Worm (Caenorhabditis elegans) whole organism, late embryonic: ENCODE data around the gene ncs-7.
"Not testable (repeated sequence)": the region's sequence is repeated elsewhere in the genome, so short reads cannot be mapped to it uniquely, and the experiment has no call there.

Experiments used
- F13H6.1 ChIP-seq: sonication (generic microtip); optimal IDR thresholded peaks from 2 replicates; lab custom pipeline; 2016; ENCODE audit warnings: missing genetic modification characterization, missing compliant biosample characterization
- K02D7.2 ChIP-seq: sonication (generic microtip); optimal IDR thresholded peaks from 2 replicates; lab custom pipeline; 2017; ENCODE audit warnings: mild to moderate bottlenecking, missing genetic modification characterization, missing compliant biosample characterization
- T23F11.4 ChIP-seq: fragments of 200-800 bp; sonication (Bioruptor generic); optimal IDR thresholded peaks from 2 replicates; lab custom pipeline; 2018; ENCODE audit warnings: mild to moderate bottlenecking, missing genetic modification characterization, missing compliant biosample characterization
- ceh-22 ChIP-seq: sonication (generic microtip); optimal IDR thresholded peaks from 2 replicates; lab custom pipeline; 2017; ENCODE audit warnings: missing biosample characterization, missing genetic modification characterization
- ceh-24 ChIP-seq: sonication (generic microtip); optimal IDR thresholded peaks from 2 replicates; lab custom pipeline; 2016; ENCODE audit warnings: mild to moderate bottlenecking, missing genetic modification characterization, missing compliant biosample characterization
- ceh-34 ChIP-seq: sonication (generic microtip); optimal IDR thresholded peaks from 2 replicates; lab custom pipeline; 2016; ENCODE audit warnings: mild to moderate bottlenecking, missing genetic modification characterization, missing compliant biosample characterization
- ceh-6 ChIP-seq: fragments of 200-800 bp; sonication (Bioruptor generic); optimal IDR thresholded peaks from 2 replicates; lab custom pipeline; 2018; ENCODE audit warnings: mild to moderate bottlenecking, missing genetic modification characterization, missing compliant biosample characterization
- dmd-4 ChIP-seq: sonication (generic microtip); optimal IDR thresholded peaks from 2 replicates; lab custom pipeline; 2016; ENCODE audit warnings: borderline replicate concordance, missing genetic modification characterization, missing compliant biosample characterization
- dve-1 ChIP-seq: sonication (generic microtip); optimal IDR thresholded peaks from 2 replicates; lab custom pipeline; 2017; ENCODE audit warnings: antibody characterized with exemption, mild to moderate bottlenecking, missing genetic modification characterization, missing compliant biosample characterization
- elt-2 ChIP-seq: sonication (generic microtip); optimal IDR thresholded peaks from 2 replicates; lab custom pipeline; 2016; ENCODE audit warnings: missing genetic modification reagents, missing genetic modification characterization, missing compliant biosample characterization
- ets-4 ChIP-seq: sonication (generic microtip); optimal IDR thresholded peaks from 2 replicates; lab custom pipeline; 2016; ENCODE audit warnings: missing genetic modification characterization, missing compliant biosample characterization
- eyg-1 ChIP-seq: sonication (generic microtip); optimal IDR thresholded peaks from 2 replicates; lab custom pipeline; 2016; ENCODE audit warnings: missing genotype, missing genetic modification characterization, missing compliant biosample characterization
- fkh-6 ChIP-seq: sonication (generic microtip); optimal IDR thresholded peaks from 2 replicates; lab custom pipeline; 2016; ENCODE audit warnings: missing genetic modification characterization, missing compliant biosample characterization
- hlh-30 ChIP-seq: sonication (generic microtip); optimal IDR thresholded peaks from 2 replicates; lab custom pipeline; 2017; ENCODE audit warnings: antibody characterized with exemption, missing genetic modification characterization, missing compliant biosample characterization; ENCODE audit not compliant: insufficient read depth
- hlh-6 ChIP-seq: sonication (generic microtip); optimal IDR thresholded peaks from 2 replicates; lab custom pipeline; 2016; ENCODE audit warnings: missing genotype, missing genetic modification characterization, missing compliant biosample characterization
- lim-6 ChIP-seq: sonication (generic microtip); optimal IDR thresholded peaks from 2 replicates; lab custom pipeline; 2016; ENCODE audit warnings: missing genetic modification characterization, missing compliant biosample characterization
- madf-2 ChIP-seq: sonication (generic microtip); optimal IDR thresholded peaks from 2 replicates; lab custom pipeline; 2017; ENCODE audit warnings: missing genetic modification characterization, missing compliant biosample characterization
- nhr-11 ChIP-seq: fragments of 150-350 bp; optimal IDR thresholded peaks from 2 replicates; lab custom pipeline; 2014; ENCODE audit warnings: missing biosample characterization, missing genetic modification characterization
- odd-2 ChIP-seq: sonication (generic microtip); optimal IDR thresholded peaks from 2 replicates; lab custom pipeline; 2017; ENCODE audit warnings: antibody characterized with exemption, mild to moderate bottlenecking, missing genetic modification characterization, missing compliant biosample characterization
- pat-9 ChIP-seq: fragments of 200-800 bp; sonication (Bioruptor generic); optimal IDR thresholded peaks from 2 replicates; lab custom pipeline; 2018; ENCODE audit warnings: mild to moderate bottlenecking, missing genetic modification characterization, moderate library complexity, missing compliant biosample characterization
- pqm-1 ChIP-seq: sonication (generic microtip); optimal IDR thresholded peaks from 2 replicates; lab custom pipeline; 2016; ENCODE audit warnings: missing genetic modification characterization, missing compliant biosample characterization
- pros-1 ChIP-seq: fragments of 150-350 bp; optimal IDR thresholded peaks from 2 replicates; lab custom pipeline; 2014; ENCODE audit warnings: missing biosample characterization, missing genetic modification reagents, missing genetic modification characterization
- rnt-1 ChIP-seq: sonication (generic microtip); optimal IDR thresholded peaks from 2 replicates; lab custom pipeline; 2016; ENCODE audit warnings: missing genetic modification characterization, missing compliant biosample characterization
- sdc-2 ChIP-seq: sonication (generic microtip); optimal IDR thresholded peaks from 2 replicates; lab custom pipeline; 2016; ENCODE audit warnings: missing genotype, missing genetic modification characterization, missing compliant biosample characterization
- sox-2 ChIP-seq: fragments of 200-800 bp; sonication (Bioruptor generic); IDR thresholded peaks from 2 replicates; pipeline ENCODE4 v1.3.6; 2022; ENCODE audit warnings: missing genetic modification reagents, missing genetic modification characterization, missing compliant biosample characterization
- tbx-2 ChIP-seq: sonication (generic microtip); optimal IDR thresholded peaks from 2 replicates; lab custom pipeline; 2016; ENCODE audit warnings: missing genetic modification characterization, missing compliant biosample characterization
- tbx-7 ChIP-seq: sonication (generic microtip); optimal IDR thresholded peaks from 2 replicates; lab custom pipeline; 2016; ENCODE audit warnings: missing genotype, missing genetic modification characterization, missing compliant biosample characterization
- unc-42 ChIP-seq: sonication (generic microtip); optimal IDR thresholded peaks from 2 replicates; lab custom pipeline; 2016; ENCODE audit warnings: missing genotype, missing genetic modification characterization, missing compliant biosample characterization
- unc-86 ChIP-seq: sonication (generic microtip); optimal IDR thresholded peaks from 2 replicates; lab custom pipeline; 2016; ENCODE audit warnings: missing genetic modification characterization, missing compliant biosample characterization
- ztf-16 ChIP-seq: sonication (generic microtip); optimal IDR thresholded peaks from 2 replicates; lab custom pipeline; 2017; ENCODE audit warnings: missing genetic modification characterization, missing compliant biosample characterization

The ncs-7 gene

ce11 chrX:17614245-17614644 lies at the start of gene ncs-7:
TSS of gene ncs-7 (plus strand) at chrX:17614545.
- TF ChIP-seq madf-2 (tag; lab: Kevin White, UChicago) (no peak), sox-2 (GFP tag; lab: Robert Waterston, UW) (no peak), ets-4 (tag; lab: Kevin White, UChicago) (no peak)

ce11 chrX:17567378-17567777 lies 47.0 kb upstream of the ncs-7 start, which contains the start of gene F39B3.7:
TSS of gene F39B3.7 (minus strand) at chrX:17567478.
- TF ChIP-seq T23F11.4 (GFP tag; lab: Kevin White, UChicago) (no peak), ceh-6 (no peak), ztf-16 (tag; lab: Kevin White, UChicago) (no peak), fkh-6 (tag; lab: Kevin White, UChicago) (no peak), ceh-22 (tag; lab: Kevin White, UChicago) (no peak), odd-2 (tag; lab: Kevin White, UChicago) (no peak), ceh-24 (tag; lab: Kevin White, UChicago) (no peak), K02D7.2 (tag; lab: Kevin White, UChicago) (no peak), sox-2 (GFP tag; lab: Robert Waterston, UW) (no peak), tbx-7 (no peak), pros-1 (no peak)

ce11 chrX:17579011-17579410 lies 35.3 kb upstream of the ncs-7 start, which contains the start of gene F39B3.3:
TSS of gene F39B3.3 (minus strand) at chrX:17579111.
- not testable (repeated sequence) for TF ChIP-seq F13H6.1 (tag; lab: Kevin White, UChicago); dmd-4 (tag; lab: Kevin White, UChicago); sox-2 (GFP tag; lab: Robert Waterston, UW)

- TF ChIP-seq K02D7.2 (tag; lab: Kevin White, UChicago) = no peak
- TF ChIP-seq unc-86 (tag; lab: Kevin White, UChicago) = no peak
- TF ChIP-seq dve-1 (tag; lab: Kevin White, UChicago) = no peak
- no peak for TF ChIP-seq unc-42 (tag; lab: Kevin White, UChicago)
- TF ChIP-seq ceh-6 = no peak
- no peak for TF ChIP-seq pqm-1 (tag; lab: Kevin White, UChicago)
- no peak for TF ChIP-seq hlh-30 (tag; lab: Kevin White, UChicago)
- no peak for TF ChIP-seq lim-6
- TF ChIP-seq rnt-1 (tag; lab: Kevin White, UChicago) = no peak
- no peak for TF ChIP-seq pat-9 (tag; lab: Kevin White, UChicago)
- TF ChIP-seq eyg-1 (tag; lab: Kevin White, UChicago) = no peak
- TF ChIP-seq tbx-2 (tag; lab: Kevin White, UChicago) = no peak
- no peak for TF ChIP-seq sdc-2
Measured at ce11 chrX:17579779-17580178, 34.6 kb upstream of the ncs-7 start, which contains the start of gene frpr-7. TSS of gene frpr-7 (minus strand) at chrX:17579879.

ce11 chrX:17598712-17599111 lies 15.6 kb upstream of the ncs-7 start:
- TF ChIP-seq elt-2 = peak; percentile 62
- no peak for TF ChIP-seq ceh-34 (tag; lab: Kevin White, UChicago)
- TF ChIP-seq, all 69 proteins: peak for 1

- TF ChIP-seq elt-2 (peak; percentile 44), K02D7.2 (tag; lab: Kevin White, UChicago) (no peak), hlh-6 (tag; lab: Kevin White, UChicago) (no peak), sdc-2 (no peak)
Measured at ce11 chrX:17600139-17600538, 14.2 kb upstream of the ncs-7 start, which contains the start of gene lec-9. TSS of gene lec-9 (plus strand) at chrX:17600487.

ce11 chrX:17601345-17601744 lies 13.0 kb upstream of the ncs-7 start:
- no peak for TF ChIP-seq nhr-11 (tag; lab: Kevin White, UChicago)
- TF ChIP-seq elt-2 = peak; percentile 29
